Worm (Caenorhabditis elegans): ENCODE results near the gene Y37E11B.10.
A peak's percentile ranks its signal among the peaks of the same experiment; 100 is the strongest.

DNA sequence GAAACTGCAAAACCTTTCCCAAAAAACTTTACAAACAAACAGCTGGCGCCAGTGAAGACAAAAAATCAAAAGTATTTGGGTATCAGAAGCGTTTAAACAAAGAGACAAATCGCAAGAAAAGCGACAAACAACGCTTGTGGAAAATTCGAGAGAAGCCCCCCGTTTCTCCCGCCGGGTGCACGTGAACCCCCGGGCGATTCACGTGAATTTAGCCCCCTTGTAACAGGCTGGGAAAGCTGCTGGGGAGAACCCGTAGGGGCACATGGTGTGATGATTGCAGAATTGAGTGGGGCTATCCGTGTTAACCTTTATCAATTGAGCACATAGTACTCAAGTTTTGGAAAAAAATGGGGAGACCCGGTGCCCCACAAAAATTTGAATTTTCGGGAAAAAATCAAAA lies 47.9 kb upstream of the Y37E11B.10 start:
- TF ChIP-seq C04F5.9 (tag; optimal IDR thresholded peaks at IDR 0.05) (no peak), elt-3 (tag; optimal IDR thresholded peaks at IDR 0.05) (peak in 2 of 6 experiments; percentile 24 to 25), mdl-1 (tag; optimal IDR thresholded peaks at IDR 0.05) (peak in 1 of 2 experiments; percentile 90)

Data from whole organism, L1 larva.